Worm (Caenorhabditis elegans) whole organism, L4 larva: ENCODE results near the gene rnst-2.

Source experiments
- D1046.2 ChIP-seq: fragments of 200-800 bp; sonication (Bioruptor generic); IDR thresholded peaks from 2 replicates; pipeline ENCODE4 v1.3.6; 2022; ENCODE audit warnings: missing genetic modification characterization, missing compliant biosample characterization
- F26F4.8 ChIP-seq: fragments of 200-800 bp; sonication (Bioruptor generic); conservative IDR thresholded peaks from 2 replicates; pipeline ENCODE4 v1.3.6; 2022; ENCODE audit warnings: missing genetic modification characterization, missing compliant biosample characterization
- F37D6.2 ChIP-seq: sonication (generic microtip); optimal IDR thresholded peaks from 2 replicates; lab custom pipeline; 2016; ENCODE audit warnings: mild to moderate bottlenecking, missing genetic modification characterization, missing compliant biosample characterization
- F49E8.2 ChIP-seq: sonication (generic microtip); optimal IDR thresholded peaks from 2 replicates; lab custom pipeline; 2016; ENCODE audit warnings: missing compliant biosample characterization, mild to moderate bottlenecking, missing genetic modification characterization, borderline replicate concordance
- aha-1 ChIP-seq: fragments of 150-350 bp; peaks from one replicate; lab custom pipeline; 2014; ENCODE audit warnings: missing biosample characterization, missing genetic modification characterization
- aly-2 ChIP-seq: sonication (generic microtip); optimal IDR thresholded peaks from 2 replicates; lab custom pipeline; 2018; ENCODE audit warnings: missing biosample characterization, missing genetic modification characterization
- attf-4 ChIP-seq: sonication (generic microtip); optimal IDR thresholded peaks from 3 replicates; lab custom pipeline; 2017; ENCODE audit warnings: missing biosample characterization, missing genetic modification characterization
- ceh-28 ChIP-seq: fragments of 150-350 bp; optimal IDR thresholded peaks from 2 replicates; lab custom pipeline; 2014; ENCODE audit warnings: missing biosample characterization, missing genetic modification reagents, missing genetic modification characterization
- ceh-44 ChIP-seq: fragments of 200-800 bp; sonication (Bioruptor generic); IDR thresholded peaks from 2 replicates; pipeline ENCODE4 v1.3.6; 2022; ENCODE audit warnings: missing genetic modification reagents, missing genetic modification characterization, missing compliant biosample characterization
- cey-2 ChIP-seq: sonication (generic microtip); optimal IDR thresholded peaks from 3 replicates; lab custom pipeline; 2017; ENCODE audit warnings: missing genetic modification characterization, mild to moderate bottlenecking, missing compliant biosample characterization, antibody characterized with exemption, borderline replicate concordance; ENCODE audit not compliant: insufficient read depth
- ctbp-1 ChIP-seq: fragments of 200-800 bp; sonication (Bioruptor generic); IDR thresholded peaks from 2 replicates; pipeline ENCODE4 v1.3.6; 2022; ENCODE audit warnings: missing genetic modification reagents, missing genetic modification characterization, missing compliant biosample characterization
- daf-19 ChIP-seq: fragments of 200-800 bp; sonication (Bioruptor generic); conservative IDR thresholded peaks from 2 replicates; pipeline ENCODE4 v1.3.6; 2022; ENCODE audit warnings: missing genetic modification characterization, missing compliant biosample characterization
- daf-8 ChIP-seq: fragments of 200-800 bp; sonication (Bioruptor generic); IDR thresholded peaks from 2 replicates; pipeline ENCODE4 v1.3.6; 2022; ENCODE audit warnings: missing genetic modification characterization, missing compliant biosample characterization
- dmd-8 ChIP-seq: fragments of 200-800 bp; sonication (Bioruptor generic); IDR thresholded peaks from 2 replicates; pipeline ENCODE4 v1.3.6; 2022; ENCODE audit warnings: missing genetic modification characterization, missing compliant biosample characterization
- dmd-9 ChIP-seq: fragments of 200-800 bp; sonication (Bioruptor generic); IDR thresholded peaks from 2 replicates; pipeline ENCODE4 v1.3.6; 2022; ENCODE audit warnings: missing genetic modification reagents, missing genetic modification characterization, missing compliant biosample characterization
- dpl-1 ChIP-seq: fragments of 150-350 bp; optimal IDR thresholded peaks from 2 replicates; lab custom pipeline; 2014; ENCODE audit warnings: missing biosample characterization, missing genetic modification reagents, missing genetic modification characterization
- fkh-10 ChIP-seq: fragments of 150-350 bp; optimal IDR thresholded peaks from 2 replicates; lab custom pipeline; 2014; ENCODE audit warnings: missing biosample characterization, missing genetic modification reagents, missing genetic modification characterization
- hlh-11 ChIP-seq: fragments of 200-800 bp; sonication (Bioruptor generic); optimal IDR thresholded peaks from 2 replicates; lab custom pipeline; 2018; ENCODE audit warnings: mild to moderate bottlenecking, missing genetic modification characterization, missing compliant biosample characterization
- hmg-1.1 ChIP-seq: fragments of 200-800 bp; sonication (Bioruptor generic); IDR thresholded peaks from 2 replicates; pipeline ENCODE4 v1.3.6; 2022; ENCODE audit warnings: missing genetic modification reagents, missing genetic modification characterization, missing compliant biosample characterization
- lim-7 ChIP-seq: fragments of 200-800 bp; sonication (Bioruptor generic); IDR thresholded peaks from 2 replicates; pipeline ENCODE4 v1.3.6; 2022; ENCODE audit warnings: missing genetic modification characterization, missing compliant biosample characterization
- lin-29 ChIP-seq: fragments of 200-800 bp; sonication (Bioruptor generic); IDR thresholded peaks from 2 replicates; pipeline ENCODE4 v1.3.6; 2022; ENCODE audit warnings: missing genetic modification reagents, missing genetic modification characterization, missing compliant biosample characterization
- lin-39 ChIP-seq: fragments of 150-350 bp; optimal IDR thresholded peaks from 2 replicates; lab custom pipeline; 2014; ENCODE audit warnings: missing biosample characterization, missing genetic modification reagents, missing genetic modification characterization
- lir-3 ChIP-seq: sonication (generic microtip); optimal IDR thresholded peaks from 2 replicates; lab custom pipeline; 2016; ENCODE audit warnings: mild to moderate bottlenecking, missing genetic modification characterization, missing compliant biosample characterization
- madf-5 ChIP-seq, 2 experiments: fragments of 200-800 bp; sonication (Bioruptor generic); IDR thresholded peaks; 2 replicates each; pipeline ENCODE4 v1.3.6; 2022; ENCODE audit warnings: missing compliant biosample characterization in 2 of 2, missing genetic modification characterization in 2 of 2
- mdt-29 ChIP-seq: fragments of 200-800 bp; sonication (Bioruptor generic); IDR thresholded peaks from 2 replicates; pipeline ENCODE4 v1.3.6; 2022; ENCODE audit warnings: missing genetic modification reagents, missing genetic modification characterization, missing compliant biosample characterization
- nhr-102 ChIP-seq: sonication (generic microtip); optimal IDR thresholded peaks from 2 replicates; lab custom pipeline; 2016; ENCODE audit warnings: mild to moderate bottlenecking, missing genetic modification characterization, moderate library complexity, missing compliant biosample characterization
- nhr-237 ChIP-seq: sonication (generic microtip); optimal IDR thresholded peaks from 2 replicates; lab custom pipeline; 2017; ENCODE audit warnings: missing biosample characterization, missing genetic modification characterization
- nhr-25 ChIP-seq: sonication (generic microtip); optimal IDR thresholded peaks from 2 replicates; lab custom pipeline; 2017; ENCODE audit warnings: missing genetic modification characterization, mild to moderate bottlenecking, missing compliant biosample characterization, antibody characterized with exemption, moderate library complexity, borderline replicate concordance; ENCODE audit not compliant: insufficient read depth
- nhr-28 ChIP-seq: fragments of 150-350 bp; optimal IDR thresholded peaks from 2 replicates; lab custom pipeline; 2014; ENCODE audit warnings: missing biosample characterization, missing genetic modification characterization
- nhr-6 ChIP-seq: fragments of 150-350 bp; optimal IDR thresholded peaks from 2 replicates; lab custom pipeline; 2014; ENCODE audit warnings: missing biosample characterization, missing genetic modification characterization
- nhr-76 ChIP-seq: fragments of 150-350 bp; optimal IDR thresholded peaks from 2 replicates; lab custom pipeline; 2014; ENCODE audit warnings: missing biosample characterization, missing genetic modification characterization
- pqm-1 ChIP-seq: sonication (generic microtip); optimal IDR thresholded peaks from 2 replicates; lab custom pipeline; 2017; ENCODE audit warnings: missing biosample characterization, missing genetic modification characterization
- rbr-2 ChIP-seq: sonication (generic microtip); optimal IDR thresholded peaks from 2 replicates; lab custom pipeline; 2016; ENCODE audit warnings: missing genotype, missing genetic modification characterization, missing compliant biosample characterization
- set-16 ChIP-seq: fragments of 200-800 bp; sonication (Bioruptor generic); IDR thresholded peaks from 2 replicates; pipeline ENCODE4 v1.3.6; 2022; ENCODE audit warnings: missing genetic modification reagents, missing genetic modification characterization, missing compliant biosample characterization
- skn-1 ChIP-seq: fragments of 150-350 bp; optimal IDR thresholded peaks from 2 replicates; lab custom pipeline; 2014; ENCODE audit warnings: missing biosample characterization, missing genetic modification characterization
- spr-3 ChIP-seq: fragments of 200-800 bp; sonication (Bioruptor generic); optimal IDR thresholded peaks from 2 replicates; lab custom pipeline; 2018; ENCODE audit warnings: mild to moderate bottlenecking, missing genetic modification characterization, missing compliant biosample characterization
- tra-1 ChIP-seq: fragments of 200-800 bp; sonication (Bioruptor generic); IDR thresholded peaks from 2 replicates; pipeline ENCODE4 v1.3.6; 2022; ENCODE audit warnings: missing genetic modification reagents, missing genetic modification characterization, missing compliant biosample characterization
- unc-62 ChIP-seq, 3 experiments: fragments of 150-350 bp in 1 of 3; sonication (generic microtip); optimal IDR thresholded peaks in 2 of 3; peaks in 1 of 3; 1 replicate in 1 of 3; 2 replicates in 2 of 3; lab custom pipeline; 2014 to 2017; ENCODE audit warnings: missing biosample characterization in 3 of 3, missing genetic modification characterization in 3 of 3, missing genetic modification reagents in 3 of 3, missing genotype in 1 of 3
- zfp-2 ChIP-seq: sonication (generic microtip); optimal IDR thresholded peaks from 2 replicates; lab custom pipeline; 2016; ENCODE audit warnings: mild to moderate bottlenecking, missing genetic modification characterization, missing compliant biosample characterization
- zip-11 ChIP-seq: fragments of 200-800 bp; sonication (Bioruptor generic); IDR thresholded peaks from 2 replicates; pipeline ENCODE4 v1.3.6; 2022; ENCODE audit warnings: missing genetic modification characterization, missing compliant biosample characterization
- ztf-11 ChIP-seq: fragments of 150-350 bp; optimal IDR thresholded peaks from 2 replicates; lab custom pipeline; 2014; ENCODE audit warnings: missing biosample characterization, missing genetic modification characterization

The rnst-2 gene

DNA sequence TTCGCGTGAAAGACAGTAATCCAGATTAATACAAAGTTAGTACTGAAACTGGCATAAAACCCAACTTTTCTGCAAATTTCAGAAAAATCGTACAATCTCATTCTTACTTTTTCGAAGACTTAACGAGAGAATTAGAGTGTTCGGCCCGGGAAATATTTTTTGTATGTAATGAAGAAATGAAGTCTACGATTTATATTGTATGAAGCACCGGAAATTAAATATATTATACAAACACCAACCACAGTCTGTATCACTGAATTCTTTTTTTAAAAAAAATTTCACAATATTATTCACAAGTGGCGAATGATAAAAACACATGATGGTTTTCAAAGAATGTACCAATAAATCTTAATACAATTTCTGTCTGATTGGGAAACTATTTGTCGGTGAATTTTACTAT lies 3.1 kb downstream of the rnst-2 start, which contains the start of gene str-67:
TSS of gene str-67 (minus strand) at position 101 of the 400 bp plus-strand sequence.
- TF ChIP-seq nhr-28 (tag; lab: Kevin White, UChicago) (no peak), lin-39 (tag; lab: Kevin White, UChicago) (no peak), cey-2 (tag; lab: Kevin White, UChicago) (no peak), mdt-29 (GFP tag; lab: Robert Waterston, UW) (no peak), fkh-10 (GFP tag; lab: Kevin White, UChicago) (no peak), dmd-9 (no peak), hmg-1.1 (GFP tag; lab: Robert Waterston, UW) (no peak), nhr-102 (tag; lab: Kevin White, UChicago) (no peak), nhr-6 (no peak), ztf-11 (no peak), aly-2 (tag; lab: Kevin White, UChicago) (no peak), ceh-28 (tag; lab: Kevin White, UChicago) (no peak), hlh-11 (no peak), zfp-2 (tag; lab: Kevin White, UChicago) (no peak), dmd-8 (GFP tag; lab: Robert Waterston, UW) (no peak), nhr-76 (tag; lab: Kevin White, UChicago) (no peak), ctbp-1 (GFP tag; lab: Robert Waterston, UW) (no peak), skn-1 (tag; lab: Kevin White, UChicago) (no peak), attf-4 (tag; lab: Kevin White, UChicago) (no peak)

ce11 chrV:1067468-1067867 lies 6.1 kb downstream of the rnst-2 start, which contains the start of gene K10C9.7:
K10C9.7 (minus strand) TSS chrV:1067568.
- TF ChIP-seq unc-62 (GFP tag; optimal IDR thresholded peaks at IDR 0.05 in 1 of 2; lab: Kevin White, UChicago), result no peak
- no peak for TF ChIP-seq unc-62 (tag; optimal IDR thresholded peaks at IDR 0.05; lab: Kevin White, UChicago)
- no peak for TF ChIP-seq spr-3 (GFP tag; lab: Kevin White, UChicago)

- no peak for TF ChIP-seq F37D6.2 (tag; lab: Kevin White, UChicago)
- TF ChIP-seq lir-3, result no peak
- no peak for TF ChIP-seq set-16 (GFP tag; lab: Robert Waterston, UW)
- no peak for TF ChIP-seq lin-29 (GFP tag; lab: Robert Waterston, UW)
- TF ChIP-seq ceh-44 (GFP tag; lab: Robert Waterston, UW), result no peak
- TF ChIP-seq nhr-25 (tag; lab: Kevin White, UChicago), result no peak
- TF ChIP-seq pqm-1, result no peak
- no peak for TF ChIP-seq ctbp-1 (GFP tag; lab: Robert Waterston, UW)
- TF ChIP-seq, all 104 proteins: peak for 0
Measured at ce11 chrV:1074946-1075345, 13.6 kb downstream of the rnst-2 start, which contains the start of gene K10C9.1. K10C9.1 (plus strand) TSS chrV:1075246.

DNA sequence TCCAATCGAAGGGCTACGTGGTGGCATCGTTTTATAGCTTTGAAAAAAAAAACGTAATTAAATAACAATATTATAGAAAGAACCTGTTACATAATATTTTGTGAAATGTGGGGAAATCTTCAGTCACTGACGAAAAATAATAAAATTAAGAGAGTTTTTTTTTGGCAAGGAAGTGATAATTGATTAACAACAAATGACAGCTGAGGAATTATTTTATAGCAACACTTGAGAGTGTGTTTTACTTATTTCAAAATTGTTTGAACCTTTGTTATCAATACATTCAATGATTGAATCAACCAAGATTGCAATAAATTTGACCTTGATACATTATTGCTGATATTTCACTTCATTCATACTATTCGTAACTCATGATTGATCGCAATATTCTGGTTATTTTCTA lies 22.6 kb downstream of the rnst-2 start, which contains the start of gene Y50D4B.6:
TSS of gene Y50D4B.6 (plus strand) at position 301 of the 400 bp plus-strand sequence.
- no peak for TF ChIP-seq daf-8

DNA sequence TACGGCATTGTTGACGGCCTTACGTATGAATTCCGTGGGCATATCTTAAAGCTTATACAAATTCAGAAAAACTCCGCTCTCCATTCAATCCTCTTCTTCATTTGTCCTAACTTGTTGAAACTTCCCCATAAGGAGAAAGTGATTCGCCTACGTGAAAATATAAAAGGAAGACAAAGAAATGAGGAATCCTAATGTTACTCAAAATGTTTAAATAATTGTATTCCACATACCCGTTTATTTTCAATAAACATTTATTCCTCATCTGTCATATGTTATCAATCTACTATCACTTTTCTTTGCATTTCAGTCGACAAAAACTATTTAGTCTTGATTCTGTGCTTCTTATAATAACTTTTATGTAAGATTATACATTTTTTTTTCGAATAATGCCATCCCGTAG lies 26.6 kb downstream of the rnst-2 start, which contains the start of gene clec-203:
TSS of gene clec-203 (plus strand) at position 301 of the 400 bp plus-strand sequence.
- no peak for TF ChIP-seq lim-7 (GFP tag; lab: Robert Waterston, UW)
- TF ChIP-seq ztf-11, result no peak
- TF ChIP-seq ctbp-1 (GFP tag; lab: Robert Waterston, UW), result no peak
- TF ChIP-seq rbr-2 (tag; lab: Kevin White, UChicago), result no peak
- TF ChIP-seq nhr-237, result no peak
- no peak for TF ChIP-seq F26F4.8 (GFP tag; lab: Robert Waterston, UW)
- TF ChIP-seq tra-1 (GFP tag; lab: Robert Waterston, UW), result no peak
- TF ChIP-seq pqm-1, result no peak
- TF ChIP-seq F49E8.2 (tag; lab: Kevin White, UChicago), result no peak
- TF ChIP-seq D1046.2 (GFP tag; lab: Robert Waterston, UW), result no peak
- TF ChIP-seq zip-11, result no peak
- no peak for TF ChIP-seq ceh-28 (tag; lab: Kevin White, UChicago)
- no peak for TF ChIP-seq madf-5 (GFP tag; IDR thresholded peaks at IDR 0.05; lab: Robert Waterston, UW)
- no peak for TF ChIP-seq F37D6.2 (tag; lab: Kevin White, UChicago)
- TF ChIP-seq aly-2 (tag; lab: Kevin White, UChicago), result no peak
- TF ChIP-seq aha-1 (tag; lab: Kevin White, UChicago), result no peak
- TF ChIP-seq dpl-1 (GFP tag; lab: Kevin White, UChicago), result no peak
- TF ChIP-seq daf-19 (GFP tag; lab: Robert Waterston, UW), result no peak
- TF ChIP-seq nhr-25 (tag; lab: Kevin White, UChicago), result no peak
